Worm (Caenorhabditis elegans) whole organism, L3 larva: ENCODE measurements around the gene ZK228.10.

Source experiments
- R02D3.7 ChIP-seq: fragments of 150-350 bp; optimal IDR thresholded peaks from 2 replicates; lab custom pipeline; 2014; ENCODE audit warnings: missing biosample characterization, missing genetic modification characterization
- aly-2 ChIP-seq: fragments of 150-350 bp; optimal IDR thresholded peaks from 2 replicates; lab custom pipeline; 2014; ENCODE audit warnings: missing biosample characterization, missing genetic modification characterization
- ama-1 ChIP-seq: fragments of 150-350 bp; optimal IDR thresholded peaks from 2 replicates; lab custom pipeline; 2018
- ceh-16 ChIP-seq: sonication (generic microtip); optimal IDR thresholded peaks from 2 replicates; lab custom pipeline; 2017; ENCODE audit warnings: missing biosample characterization, missing genetic modification characterization
- ceh-82 ChIP-seq: fragments of 150-350 bp; optimal IDR thresholded peaks from 2 replicates; lab custom pipeline; 2014; ENCODE audit warnings: missing biosample characterization, missing genetic modification characterization
- daf-12 ChIP-seq: fragments of 150-350 bp; optimal IDR thresholded peaks from 2 replicates; lab custom pipeline; 2014; ENCODE audit warnings: missing biosample characterization, missing genetic modification reagents, missing genetic modification characterization
- egl-27 ChIP-seq: sonication (generic microtip); optimal IDR thresholded peaks from 4 replicates; lab custom pipeline; 2017; ENCODE audit warnings: missing biosample characterization, missing genetic modification reagents, missing genetic modification characterization
- egl-5 ChIP-seq: fragments of 150-350 bp; optimal IDR thresholded peaks from 2 replicates; lab custom pipeline; 2017; ENCODE audit warnings: missing biosample characterization, missing genetic modification reagents, missing genetic modification characterization, inconsistent platforms
- elt-1 ChIP-seq: fragments of 150-350 bp; optimal IDR thresholded peaks from 2 replicates; lab custom pipeline; 2014; ENCODE audit warnings: missing biosample characterization, missing genetic modification characterization
- elt-2 ChIP-seq: sonication (generic microtip); optimal IDR thresholded peaks from 2 replicates; lab custom pipeline; 2016; ENCODE audit warnings: missing genetic modification reagents, mild to moderate bottlenecking, missing genetic modification characterization, missing compliant biosample characterization
- elt-3 ChIP-seq, 3 experiments: fragments of 150-350 bp in 1 of 3; sonication (generic microtip) in 2 of 3; optimal IDR thresholded peaks; 2 replicates in 2 of 3; 4 replicates in 1 of 3; lab custom pipeline; 2014 to 2017; ENCODE audit warnings: missing biosample characterization in 3 of 3, missing genetic modification characterization in 3 of 3
- eor-1 ChIP-seq, 2 experiments: fragments of 150-350 bp; optimal IDR thresholded peaks; 2 replicates each; lab custom pipeline; 2014 to 2018; ENCODE audit warnings: missing biosample characterization in 2 of 2, missing genetic modification characterization in 2 of 2
- fkh-10 ChIP-seq: sonication (generic microtip); optimal IDR thresholded peaks from 2 replicates; lab custom pipeline; 2017; ENCODE audit warnings: missing biosample characterization, missing genetic modification reagents, missing genetic modification characterization
- fkh-2 ChIP-seq: fragments of 150-350 bp; optimal IDR thresholded peaks from 2 replicates; lab custom pipeline; 2014; ENCODE audit warnings: missing biosample characterization, missing genetic modification reagents, missing genetic modification characterization
- fos-1 ChIP-seq: fragments of 150-350 bp; optimal IDR thresholded peaks from 2 replicates; lab custom pipeline; 2014; ENCODE audit warnings: missing biosample characterization, missing genetic modification characterization
- hmg-11 ChIP-seq: sonication (generic microtip); optimal IDR thresholded peaks from 2 replicates; lab custom pipeline; 2016; ENCODE audit warnings: missing genetic modification characterization, missing compliant biosample characterization
- jun-1 ChIP-seq: fragments of 150-350 bp; optimal IDR thresholded peaks from 2 replicates; lab custom pipeline; 2014; ENCODE audit warnings: missing biosample characterization, missing genetic modification reagents, missing genetic modification characterization
- lin-15B ChIP-seq: fragments of 150-350 bp; optimal IDR thresholded peaks from 2 replicates; lab custom pipeline; 2014; ENCODE audit warnings: missing biosample characterization, missing genetic modification characterization
- lin-39 ChIP-seq: fragments of 150-350 bp; optimal IDR thresholded peaks from 2 replicates; lab custom pipeline; 2018; ENCODE audit warnings: missing biosample characterization, missing genetic modification reagents, missing genetic modification characterization
- lsy-12 ChIP-seq: sonication (generic microtip); optimal IDR thresholded peaks from 2 replicates; lab custom pipeline; 2016; ENCODE audit warnings: mild to moderate bottlenecking, missing genetic modification characterization, missing compliant biosample characterization
- nhr-11 ChIP-seq: fragments of 150-350 bp; optimal IDR thresholded peaks from 2 replicates; lab custom pipeline; 2014; ENCODE audit warnings: missing biosample characterization, missing genetic modification characterization
- nhr-12 ChIP-seq: fragments of 150-350 bp; optimal IDR thresholded peaks from 2 replicates; lab custom pipeline; 2014; ENCODE audit warnings: missing biosample characterization, missing genetic modification characterization
- nhr-23 ChIP-seq: fragments of 150-350 bp; optimal IDR thresholded peaks from 2 replicates; lab custom pipeline; 2014; ENCODE audit warnings: missing biosample characterization, missing genetic modification reagents, missing genetic modification characterization
- nhr-237 ChIP-seq: fragments of 150-350 bp; optimal IDR thresholded peaks from 2 replicates; lab custom pipeline; 2014; ENCODE audit warnings: missing biosample characterization, missing genetic modification characterization
- nhr-25 ChIP-seq: sonication (generic microtip); optimal IDR thresholded peaks from 2 replicates; lab custom pipeline; 2017; ENCODE audit warnings: missing biosample characterization, missing genetic modification characterization
- nhr-43 ChIP-seq: sonication (generic microtip); optimal IDR thresholded peaks from 2 replicates; lab custom pipeline; 2016; ENCODE audit warnings: mild to moderate bottlenecking, missing genetic modification characterization, missing compliant biosample characterization; ENCODE audit not compliant: poor library complexity, severe bottlenecking
- nhr-67 ChIP-seq: fragments of 150-350 bp; optimal IDR thresholded peaks from 2 replicates; lab custom pipeline; 2014; ENCODE audit warnings: missing biosample characterization, missing genetic modification characterization
- nhr-76 ChIP-seq: fragments of 150-350 bp; sonication (generic microtip); optimal IDR thresholded peaks from 5 replicates; lab custom pipeline; 2014; ENCODE audit warnings: missing biosample characterization, missing genetic modification characterization
- nhr-77 ChIP-seq: fragments of 150-350 bp; optimal IDR thresholded peaks from 2 replicates; lab custom pipeline; 2014; ENCODE audit warnings: missing biosample characterization, missing genetic modification characterization
- pqm-1 ChIP-seq: fragments of 150-350 bp; optimal IDR thresholded peaks from 2 replicates; lab custom pipeline; 2017; ENCODE audit warnings: missing biosample characterization, missing genetic modification characterization, inconsistent platforms
- tbx-2 ChIP-seq: sonication (generic microtip); optimal IDR thresholded peaks from 2 replicates; lab custom pipeline; 2016; ENCODE audit warnings: mild to moderate bottlenecking, missing genetic modification characterization, missing compliant biosample characterization
- unc-39 ChIP-seq: sonication (generic microtip); optimal IDR thresholded peaks from 4 replicates; lab custom pipeline; 2017; ENCODE audit warnings: missing biosample characterization, missing genetic modification characterization
- unc-62 ChIP-seq: fragments of 150-350 bp; sonication (generic microtip); optimal IDR thresholded peaks from 4 replicates; lab custom pipeline; 2014; ENCODE audit warnings: missing biosample characterization, missing genetic modification reagents, missing genetic modification characterization
- ztf-11 ChIP-seq: fragments of 150-350 bp; optimal IDR thresholded peaks from 2 replicates; lab custom pipeline; 2014; ENCODE audit warnings: missing biosample characterization, missing genetic modification characterization
- ztf-4 ChIP-seq: fragments of 150-350 bp; optimal IDR thresholded peaks from 2 replicates; lab custom pipeline; 2014; ENCODE audit warnings: missing biosample characterization, missing genetic modification characterization

ZK228.10 gene

DNA sequence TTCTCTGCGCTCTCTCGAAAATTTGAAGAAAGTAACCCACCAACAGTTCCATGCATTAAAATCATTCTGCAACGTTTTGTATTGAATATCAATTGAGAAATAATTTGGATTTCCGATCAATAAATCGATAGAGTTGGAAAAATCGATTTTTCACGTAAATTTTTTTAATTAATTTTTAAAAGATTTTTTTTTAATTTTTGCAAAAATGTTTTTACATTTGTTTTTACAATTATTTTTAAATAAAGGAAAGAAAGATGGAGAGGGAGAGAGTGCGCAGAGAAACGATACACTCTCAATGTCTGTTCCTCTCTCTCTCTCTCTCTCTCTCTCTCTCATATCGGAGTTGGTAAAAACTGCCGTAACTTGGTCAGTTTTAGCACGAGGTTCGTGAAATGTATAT, 31.1 kb upstream of the ZK228.10 start, which contains the start of gene ZK262.19:
Gene ZK262.19 (minus strand): TSS at position 101 of the 400 bp plus-strand sequence.
- TF ChIP-seq aly-2 (tag; lab: Kevin White, UChicago) (no peak), nhr-23 (tag; lab: Kevin White, UChicago) (no peak), egl-5 (no peak), jun-1 (tag; lab: Kevin White, UChicago) (no peak), fos-1 (tag; lab: Kevin White, UChicago) (no peak), nhr-76 (tag; lab: Kevin White, UChicago) (no peak), lin-15B (tag; lab: Kevin White, UChicago) (no peak)

DNA sequence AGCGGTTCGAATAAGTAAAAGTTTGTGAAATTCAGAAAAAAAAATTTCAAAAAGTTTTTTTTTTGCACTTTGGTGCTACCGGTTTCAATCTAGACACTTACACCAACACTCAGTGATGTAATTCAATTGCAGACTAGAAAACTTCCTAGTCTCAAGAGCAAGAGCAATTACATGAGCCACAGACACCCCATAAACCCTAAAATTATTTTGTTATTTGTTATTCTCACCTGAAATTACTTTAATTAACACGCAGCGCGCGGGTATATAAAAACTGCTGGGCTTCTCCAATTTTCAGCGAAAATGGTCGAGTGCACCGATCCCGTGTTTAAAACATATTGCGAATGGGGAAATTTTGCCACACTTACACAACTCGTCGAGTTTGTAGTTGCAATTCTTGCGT, 30.4 kb upstream of the ZK228.10 start, which contains the start of gene srw-83:
Gene srw-83 (plus strand): TSS at position 301 of the 400 bp plus-strand sequence.
- no peak for TF ChIP-seq ztf-4
- no peak for TF ChIP-seq nhr-25 (tag; lab: Kevin White, UChicago)
- no peak for TF ChIP-seq nhr-77 (tag; lab: Kevin White, UChicago)
- no peak for TF ChIP-seq ceh-82 (tag; lab: Kevin White, UChicago)
- no peak for TF ChIP-seq aly-2 (tag; lab: Kevin White, UChicago)
- no peak for TF ChIP-seq ztf-11 (tag; lab: Kevin White, UChicago)
- no peak for TF ChIP-seq ama-1 (lab: Kevin White, UChicago)
- no peak for TF ChIP-seq ceh-16 (tag; lab: Kevin White, UChicago)
- TF ChIP-seq egl-5 = no peak
- no peak for TF ChIP-seq fkh-2

DNA sequence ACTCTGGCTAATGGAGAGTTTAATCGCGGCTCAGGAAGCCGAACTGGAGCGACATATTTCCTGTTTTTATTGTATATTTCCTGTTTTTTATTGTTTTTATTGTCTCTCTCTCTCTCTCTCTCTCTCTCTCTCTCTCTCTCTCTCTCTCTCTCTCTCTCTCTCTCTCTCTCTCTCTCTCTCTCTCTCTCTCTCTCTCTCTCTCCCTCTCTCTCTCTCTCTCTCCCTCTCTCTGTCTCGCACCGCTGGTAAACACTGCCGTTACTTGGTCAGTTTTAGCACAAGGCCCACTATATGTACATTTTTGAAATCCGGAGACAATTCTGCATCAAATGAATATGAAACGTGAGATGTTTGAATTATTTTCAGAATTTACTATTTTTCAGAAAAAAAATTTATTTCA, 25.8 kb upstream of the ZK228.10 start:
- TF ChIP-seq elt-1 (tag; lab: Kevin White, UChicago) (no peak), ama-1 (lab: Kevin White, UChicago) (no peak), nhr-76 (tag; lab: Kevin White, UChicago) (no peak), lin-15B (tag; lab: Kevin White, UChicago) (no peak), ceh-16 (tag; lab: Kevin White, UChicago) (no peak), R02D3.7 (no peak), hmg-11 (tag; lab: Kevin White, UChicago) (no peak), nhr-11 (tag; lab: Kevin White, UChicago) (no peak), ceh-82 (tag; lab: Kevin White, UChicago) (no peak), elt-3 (tag; optimal IDR thresholded peaks at IDR 0.05; lab: Kevin White, UChicago) (no peak)

DNA sequence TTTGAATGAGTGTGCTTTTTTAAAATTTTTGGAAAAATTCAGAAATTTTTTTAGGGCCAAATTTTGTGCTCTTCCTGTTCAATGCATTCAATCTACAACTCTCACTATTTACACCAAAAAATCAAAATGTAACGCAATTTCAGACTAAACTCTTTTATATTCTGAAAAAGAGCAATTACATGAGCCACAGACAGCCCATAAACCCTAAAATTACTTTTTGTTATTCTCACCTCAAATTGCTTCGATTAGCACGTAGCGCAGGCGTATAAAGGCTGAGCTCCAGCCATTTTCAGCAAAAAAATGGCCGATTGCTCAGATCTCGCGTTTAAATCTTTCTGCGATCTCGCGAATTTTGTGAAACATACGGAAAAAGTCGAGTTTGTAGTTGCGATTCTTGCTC, 25.2 kb upstream of the ZK228.10 start, which contains the start of gene srw-82:
Gene srw-82 (plus strand): TSS at position 301 of the 400 bp plus-strand sequence.
- TF ChIP-seq ama-1 (lab: Kevin White, UChicago) (no peak), nhr-43 (tag; lab: Kevin White, UChicago) (no peak), nhr-12 (tag; lab: Kevin White, UChicago) (no peak), daf-12 (no peak), eor-1 (tag; optimal IDR thresholded peaks at IDR 0.05; lab: Kevin White, UChicago) (no peak), nhr-23 (tag; lab: Kevin White, UChicago) (no peak), unc-62 (GFP tag; lab: Kevin White, UChicago) (no peak), nhr-25 (tag; lab: Kevin White, UChicago) (no peak), elt-3 (tag; optimal IDR thresholded peaks at IDR 0.05; lab: Kevin White, UChicago) (no peak), lin-39 (tag; lab: Kevin White, UChicago) (no peak), nhr-76 (tag; lab: Kevin White, UChicago) (no peak), pqm-1 (tag; lab: Kevin White, UChicago) (no peak), nhr-67 (tag; lab: Kevin White, UChicago) (no peak), egl-27 (tag; lab: Kevin White, UChicago) (no peak), fkh-10 (GFP tag; lab: Kevin White, UChicago) (no peak), nhr-237 (tag; lab: Kevin White, UChicago) (no peak), elt-1 (tag; lab: Kevin White, UChicago) (no peak)

DNA sequence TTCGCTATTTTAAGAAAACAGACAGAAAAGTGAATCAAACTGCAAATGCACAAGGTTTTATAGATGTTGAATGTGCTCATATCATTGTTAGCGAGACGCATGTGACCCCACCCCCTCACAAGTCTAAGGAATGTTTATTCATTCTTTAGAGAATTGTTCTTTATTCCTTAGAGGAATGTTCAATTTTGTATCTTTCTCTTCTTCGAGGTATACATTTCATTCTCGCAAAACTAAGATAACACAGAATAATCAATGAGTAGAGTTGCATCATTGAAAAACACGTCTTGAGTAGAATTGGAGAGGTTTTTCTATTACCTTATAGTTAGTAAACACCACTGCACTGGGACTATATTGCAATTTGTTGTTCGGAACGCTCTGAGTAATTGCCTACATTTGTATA, 21.7 kb upstream of the ZK228.10 start, which contains the start of gene ZK262.20:
Gene ZK262.20 (minus strand): TSS at position 101 of the 400 bp plus-strand sequence.
- no peak for TF ChIP-seq nhr-76 (tag; lab: Kevin White, UChicago)
- no peak for TF ChIP-seq pqm-1 (tag; lab: Kevin White, UChicago)
- TF ChIP-seq hmg-11 (tag; lab: Kevin White, UChicago) = no peak
- no peak for TF ChIP-seq ztf-4
- no peak for TF ChIP-seq ztf-11 (tag; lab: Kevin White, UChicago)
- TF ChIP-seq unc-39 = no peak
- TF ChIP-seq eor-1 (tag; optimal IDR thresholded peaks at IDR 0.05; lab: Kevin White, UChicago) = no peak
- no peak for TF ChIP-seq elt-3 (tag; optimal IDR thresholded peaks at IDR 0.05; lab: Kevin White, UChicago)
- no peak for TF ChIP-seq lsy-12 (tag; lab: Kevin White, UChicago)
- TF ChIP-seq elt-2 (tag; lab: Kevin White, UChicago) = no peak
- TF ChIP-seq tbx-2 (tag; lab: Kevin White, UChicago) = no peak
- no peak for TF ChIP-seq daf-12
- TF ChIP-seq nhr-25 (tag; lab: Kevin White, UChicago) = no peak
- TF ChIP-seq unc-62 (GFP tag; lab: Kevin White, UChicago) = no peak
- TF ChIP-seq ceh-82 (tag; lab: Kevin White, UChicago) = no peak
- TF ChIP-seq nhr-12 (tag; lab: Kevin White, UChicago) = no peak
